Worm (Caenorhabditis elegans): Measurements from ENCODE around the gene C05B5.2.

The C05B5.2 gene

DNA sequence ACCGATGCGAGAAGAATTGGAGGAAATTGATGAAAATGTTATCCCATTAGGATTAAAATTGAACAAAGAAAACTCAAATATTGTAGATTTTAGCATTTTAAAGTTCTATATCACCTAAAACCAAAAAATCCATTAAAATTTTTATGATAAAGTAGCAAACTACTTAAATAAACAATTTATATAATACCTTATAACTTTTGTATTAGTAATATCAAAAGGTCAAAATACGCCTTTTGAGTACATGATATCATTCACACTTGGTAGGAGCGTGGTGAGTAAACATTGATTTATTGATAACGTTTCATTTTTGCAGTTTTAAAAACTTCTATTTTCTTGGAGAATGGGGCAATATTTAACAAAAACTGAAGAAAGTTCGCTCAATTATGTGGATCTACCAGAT lies 732 bp upstream of the C05B5.2 start, which contains the start of gene C05B5.5:
TSS of gene C05B5.5 (plus strand) at position 301 of the 400 bp plus-strand sequence.
- peak; percentile 19 for TF ChIP-seq nhr-6 (tag; optimal IDR thresholded peaks at IDR 0.05)
- no peak for TF ChIP-seq ctbp-1 (GFP tag; IDR thresholded peaks at IDR 0.05)
- TF ChIP-seq pqm-1 (tag; optimal IDR thresholded peaks at IDR 0.05): peak; percentile 7
- no peak for TF ChIP-seq daf-16 (GFP tag; optimal IDR thresholded peaks at IDR 0.05)
- peak; percentile 32 for TF ChIP-seq daf-16 (tag; optimal IDR thresholded peaks at IDR 0.05)

DNA sequence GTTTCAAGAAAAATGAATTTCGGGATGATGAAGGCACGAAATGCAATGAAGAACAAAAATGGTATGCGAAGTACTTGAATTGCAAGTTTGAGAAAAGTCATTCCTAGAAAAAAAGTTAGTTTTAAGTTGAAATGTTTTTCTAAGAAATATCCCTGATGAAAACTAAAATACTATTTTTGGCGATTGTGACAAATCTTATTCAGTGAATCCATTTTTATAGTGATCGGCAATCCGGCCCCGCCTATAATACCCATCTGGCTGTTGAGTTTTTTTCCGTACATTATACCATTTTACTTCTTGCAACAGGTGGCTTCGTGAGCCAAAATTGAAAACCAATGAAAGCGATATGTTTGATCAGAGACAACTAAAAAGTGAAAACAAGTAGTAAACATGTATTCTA lies 1.1 kb downstream of the C05B5.2 start, which contains the start of gene C05B5.17:
TSS of gene C05B5.17 (minus strand) at position 101 of the 400 bp plus-strand sequence.
- TF ChIP-seq daf-16 (GFP tag; optimal IDR thresholded peaks at IDR 0.05) (no peak), daf-16 (tag; optimal IDR thresholded peaks at IDR 0.05) (no peak)

DNA sequence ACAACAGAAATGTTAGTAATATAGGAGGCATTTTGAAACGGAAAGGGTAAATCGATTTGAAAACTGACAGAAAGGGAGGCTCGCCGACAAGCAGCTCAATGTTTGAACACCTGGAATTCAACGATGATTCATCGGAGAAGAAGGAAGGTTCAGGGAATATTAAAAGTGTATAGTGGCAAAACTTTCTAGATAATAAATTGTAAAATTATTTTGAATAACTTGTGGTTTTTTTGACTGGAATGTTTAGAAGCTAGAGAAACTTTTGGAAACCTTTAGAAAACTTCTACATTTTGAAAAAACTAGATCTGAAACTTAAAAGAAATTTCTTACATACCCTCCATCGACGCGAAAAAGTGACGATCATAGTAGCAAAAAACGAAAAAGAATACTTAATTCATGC lies 2.4 kb downstream of the C05B5.2 start, which contains the start of gene pqn-8:
TSS of gene pqn-8 (minus strand) at position 101 of the 400 bp plus-strand sequence.
- no peak for TF ChIP-seq ama-1 (optimal IDR thresholded peaks at IDR 0.05)
- TF ChIP-seq T20F7.1 (GFP tag; optimal IDR thresholded peaks at IDR 0.05): no peak
- no peak for TF ChIP-seq fos-1 (tag; optimal IDR thresholded peaks at IDR 0.05)
- TF ChIP-seq daf-19 (GFP tag; conservative IDR thresholded peaks at IDR 0.05): no peak
- no peak for TF ChIP-seq F44E2.7 (GFP tag; IDR thresholded peaks at IDR 0.05)
- no peak for TF ChIP-seq zag-1 (tag; optimal IDR thresholded peaks at IDR 0.05)
- TF ChIP-seq madf-9 (GFP tag; conservative IDR thresholded peaks at IDR 0.05): no peak
- no peak for TF ChIP-seq unc-39 (tag; optimal IDR thresholded peaks at IDR 0.05)
- TF ChIP-seq nhr-76 (tag; optimal IDR thresholded peaks at IDR 0.05): no peak
- no peak for TF ChIP-seq nhr-11 (tag; optimal IDR thresholded peaks at IDR 0.05)
- no peak for TF ChIP-seq daf-16 (GFP tag; optimal IDR thresholded peaks at IDR 0.05)
- TF ChIP-seq daf-16 (tag; optimal IDR thresholded peaks at IDR 0.05): no peak
- TF ChIP-seq nhr-25 (tag; optimal IDR thresholded peaks at IDR 0.05; ENCODE audit: borderline replicate concordance, insufficient read depth): no peak
- TF ChIP-seq php-3 (GFP tag; IDR thresholded peaks at IDR 0.05): no peak
- no peak for TF ChIP-seq ceh-28 (tag; optimal IDR thresholded peaks at IDR 0.05)
- no peak for TF ChIP-seq vab-7 (GFP tag; IDR thresholded peaks at IDR 0.05)
- no peak for TF ChIP-seq mep-1 (tag; optimal IDR thresholded peaks at IDR 0.05)
- no peak for TF ChIP-seq nhr-10 (tag; optimal IDR thresholded peaks at IDR 0.05)

DNA sequence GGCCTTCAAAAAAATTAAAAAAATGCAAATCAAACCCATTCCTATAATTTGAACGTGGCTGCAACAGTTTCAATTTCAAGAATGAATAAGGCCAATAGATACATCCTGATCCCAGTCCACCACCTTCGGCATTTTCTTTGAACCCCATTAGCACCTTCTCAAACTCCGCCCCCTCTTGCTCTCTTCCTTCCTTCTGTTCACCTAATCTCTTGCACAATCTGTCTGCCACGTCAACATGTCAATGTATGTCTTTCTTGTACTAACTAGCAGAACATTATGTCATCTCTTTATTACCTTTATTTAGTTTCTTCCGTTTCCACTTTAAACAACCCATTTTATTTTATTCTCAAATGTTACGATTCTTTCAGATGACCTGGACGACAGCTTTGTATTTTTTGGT lies 6.8 kb downstream of the C05B5.2 start, which contains the start of gene C05B5.4:
TSS of gene C05B5.4 (plus strand) at position 351 of the 400 bp plus-strand sequence.
- peak in 1 of 2 experiments; percentile 53 for TF ChIP-seq unc-62 (GFP tag; optimal IDR thresholded peaks at IDR 0.05 in 1 of 2)
- TF ChIP-seq unc-62 (tag; optimal IDR thresholded peaks at IDR 0.05): no peak
- TF ChIP-seq Y75B8A.6 (GFP tag; IDR thresholded peaks at IDR 0.05): no peak

DNA sequence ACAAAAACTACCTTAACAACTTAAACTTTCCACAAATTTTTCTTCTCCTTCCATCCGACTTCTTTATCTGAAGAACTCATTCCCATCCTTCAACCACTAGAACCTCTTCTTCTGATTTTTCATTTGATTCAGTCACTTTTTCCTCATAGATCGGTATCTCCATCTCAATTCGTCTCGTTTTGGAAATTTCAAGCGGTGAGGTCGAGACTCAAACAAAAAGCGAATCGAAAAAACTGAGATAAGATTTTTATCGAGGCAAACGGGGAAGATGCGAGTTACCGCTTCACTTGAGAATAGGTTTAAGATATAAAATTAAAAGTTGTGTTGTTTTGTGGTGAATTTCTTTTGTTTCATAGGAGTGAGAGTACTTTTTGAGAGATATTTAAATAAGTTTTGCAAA lies 9.0 kb downstream of the C05B5.2 start:
- no peak for TF ChIP-seq aha-1 (tag)

DNA sequence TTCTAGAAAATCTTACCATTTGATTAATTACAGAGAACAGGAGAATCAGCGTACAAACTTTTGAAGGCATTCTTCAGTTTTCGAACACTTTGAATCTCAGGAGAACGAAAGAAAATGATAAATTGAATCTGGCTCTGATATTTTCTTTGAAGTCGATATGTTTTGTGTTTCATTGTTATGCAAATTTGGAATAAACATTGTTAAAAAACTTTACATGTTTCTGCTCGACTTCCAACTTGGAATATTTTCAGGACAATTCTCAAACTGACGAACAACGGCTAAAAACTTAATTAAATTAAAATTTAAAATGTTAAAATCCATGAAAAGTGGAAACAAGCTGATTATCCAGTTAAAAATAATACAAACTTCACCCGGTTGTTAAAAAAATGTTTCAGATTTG lies 12.0 kb downstream of the C05B5.2 start, which contains the start of gene C05B5.1:
TSS of gene C05B5.1 (minus strand) at position 101 of the 400 bp plus-strand sequence.
- no peak for TF ChIP-seq cey-2 (tag; optimal IDR thresholded peaks at IDR 0.05; ENCODE audit: borderline replicate concordance, insufficient read depth)
- no peak for TF ChIP-seq ceh-20 (GFP tag; IDR thresholded peaks at IDR 0.05)
- TF ChIP-seq arid-1 (GFP tag; conservative IDR thresholded peaks at IDR 0.05): no peak
- no peak for TF ChIP-seq nhr-11 (tag; optimal IDR thresholded peaks at IDR 0.05)
- no peak for TF ChIP-seq jun-1 (tag; optimal IDR thresholded peaks at IDR 0.05)
- no peak for TF ChIP-seq nhr-6 (tag; optimal IDR thresholded peaks at IDR 0.05)
- TF ChIP-seq dmd-9 (GFP tag; IDR thresholded peaks at IDR 0.05): no peak
- no peak for TF ChIP-seq egl-43 (GFP tag; IDR thresholded peaks at IDR 0.05)
- no peak for TF ChIP-seq snpc-1.2 (GFP tag; IDR thresholded peaks at IDR 0.05)
- no peak for TF ChIP-seq tra-1 (GFP tag; IDR thresholded peaks at IDR 0.05)
